Worm (Caenorhabditis elegans) whole organism, late embryonic: ENCODE data around the gene nspb-3.

Source experiments
- ama-1 ChIP-seq: fragments of 150-350 bp; optimal IDR thresholded peaks from 2 replicates; lab custom pipeline; 2014
- ceh-22 ChIP-seq: sonication (generic microtip); optimal IDR thresholded peaks from 2 replicates; lab custom pipeline; 2017; ENCODE audit warnings: missing biosample characterization, missing genetic modification characterization
- dve-1 ChIP-seq: sonication (generic microtip); optimal IDR thresholded peaks from 2 replicates; lab custom pipeline; 2017; ENCODE audit warnings: antibody characterized with exemption, mild to moderate bottlenecking, missing genetic modification characterization, missing compliant biosample characterization
- gmeb-2 ChIP-seq: sonication (generic microtip); optimal IDR thresholded peaks from 2 replicates; lab custom pipeline; 2016; ENCODE audit warnings: missing genetic modification characterization, inconsistent platforms, missing compliant biosample characterization
- hlh-15 ChIP-seq: sonication (generic microtip); optimal IDR thresholded peaks from 2 replicates; lab custom pipeline; 2016; ENCODE audit warnings: missing genetic modification characterization, missing compliant biosample characterization
- nfya-1 ChIP-seq: sonication (generic microtip); optimal IDR thresholded peaks from 2 replicates; lab custom pipeline; 2017; ENCODE audit warnings: missing genetic modification characterization, mild to moderate bottlenecking, missing compliant biosample characterization, antibody characterized with exemption, moderate library complexity
- pha-4 ChIP-seq: fragments of 150-350 bp; optimal IDR thresholded peaks from 2 replicates; lab custom pipeline; 2018; ENCODE audit warnings: missing biosample characterization, missing genetic modification reagents, missing genetic modification characterization
- pqm-1 ChIP-seq: sonication (generic microtip); optimal IDR thresholded peaks from 2 replicates; lab custom pipeline; 2016; ENCODE audit warnings: missing genetic modification characterization, missing compliant biosample characterization

DNA sequence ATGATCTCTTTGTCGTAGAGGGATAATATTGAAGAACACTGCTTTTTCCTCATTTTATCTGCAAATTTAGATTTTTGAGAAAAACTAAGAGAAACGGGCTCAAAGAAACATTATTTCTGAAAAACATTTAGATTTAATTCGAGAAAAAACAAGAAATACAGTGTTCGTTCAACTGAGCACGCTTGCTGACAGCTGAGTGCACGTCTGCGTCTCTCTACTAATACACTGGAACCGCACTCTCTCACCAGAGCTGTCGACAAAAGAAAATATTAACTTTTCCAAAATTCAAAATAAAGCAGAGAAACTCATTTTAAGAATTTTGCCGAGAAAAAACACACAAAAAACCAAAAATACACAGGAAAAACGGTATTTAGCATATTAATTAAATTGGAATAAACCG lies 18.5 kb upstream of the nspb-3 start, which contains the start of gene drh-1:
- TF ChIP-seq gmeb-2 (tag; lab: Kevin White, UChicago): no peak
- no peak for TF ChIP-seq ama-1
- no peak for TF ChIP-seq pqm-1
- no peak for TF ChIP-seq hlh-15
- TF ChIP-seq nfya-1 (tag; lab: Kevin White, UChicago): no peak
- TF ChIP-seq pha-4 (tag; lab: Kevin White, UChicago): no peak
- TF ChIP-seq dve-1 (tag; lab: Kevin White, UChicago): no peak
- TF ChIP-seq ceh-22 (tag; lab: Kevin White, UChicago): no peak
